Worm (Caenorhabditis elegans): ENCODE results near the gene nonu-1.

The nonu-1 gene

ce11 chrIII:4861744-4862401 lies 12.2 kb upstream of the nonu-1 start, which contains the start of the genes C35D10.10 and C35D10.5:
C35D10.10 (minus strand) TSS chrIII:4861794.
C35D10.5 (plus strand) TSS chrIII:4862351.
- no peak for TF ChIP-seq skn-1 (tag; optimal IDR thresholded peaks at IDR 0.05)
- TF ChIP-seq dpl-1 (GFP tag; optimal IDR thresholded peaks at IDR 0.05) = peak in 2 of 3 experiments; percentile 4 to 17
- TF ChIP-seq irx-1 (tag; optimal IDR thresholded peaks at IDR 0.05) = peak; percentile 33
- peak; percentile 81 for TF ChIP-seq ceh-90 (tag; optimal IDR thresholded peaks at IDR 0.05)
- peak; percentile 48 for TF ChIP-seq nhr-90 (tag; optimal IDR thresholded peaks at IDR 0.05; ENCODE audit: poor library complexity)
- TF ChIP-seq ceh-8 (GFP tag; optimal IDR thresholded peaks at IDR 0.05) = no peak
- peak; percentile 4 for TF ChIP-seq snu-23 (GFP tag; optimal IDR thresholded peaks at IDR 0.05)
- no peak for TF ChIP-seq C04F5.9 (tag; optimal IDR thresholded peaks at IDR 0.05)
- no peak for TF ChIP-seq unc-86 (tag; optimal IDR thresholded peaks at IDR 0.05)
- no peak for TF ChIP-seq grh-1 (GFP tag; IDR thresholded peaks at IDR 0.05)
- TF ChIP-seq nhr-20 (tag; optimal IDR thresholded peaks at IDR 0.05) = peak; percentile 12
- no peak for TF ChIP-seq elt-3 (tag; optimal IDR thresholded peaks at IDR 0.05)
- no peak for TF ChIP-seq unc-98 (GFP tag; IDR thresholded peaks at IDR 0.05)
- no peak for TF ChIP-seq C16A3.4 (tag; optimal IDR thresholded peaks at IDR 0.05)
- TF ChIP-seq ceh-88 (GFP tag; IDR thresholded peaks at IDR 0.05) = no peak
- TF ChIP-seq dsc-1 (tag; optimal IDR thresholded peaks at IDR 0.05) = peak; percentile 7
- TF ChIP-seq tlp-1 (tag; optimal IDR thresholded peaks at IDR 0.05) = no peak
- TF ChIP-seq rnt-1 (tag; optimal IDR thresholded peaks at IDR 0.05) = peak; percentile 8
- TF ChIP-seq egl-13 (tag; optimal IDR thresholded peaks at IDR 0.05) = no peak
- no peak for TF ChIP-seq mab-9 (GFP tag; IDR thresholded peaks at IDR 0.05)
- TF ChIP-seq lsy-2 (tag; optimal IDR thresholded peaks at IDR 0.05) = peak in 1 of 2 experiments; percentile 35
- no peak for TF ChIP-seq blmp-1 (tag; optimal IDR thresholded peaks at IDR 0.05)
- no peak for TF ChIP-seq nhr-76 (tag; optimal IDR thresholded peaks at IDR 0.05)
- no peak for TF ChIP-seq efl-1 (optimal IDR thresholded peaks at IDR 0.05)
- peak in 1 of 2 experiments; percentile 27 for TF ChIP-seq efl-1 (GFP tag; optimal IDR thresholded peaks at IDR 0.05 in 1 of 2)
- TF ChIP-seq lir-3 (tag; optimal IDR thresholded peaks at IDR 0.05; ENCODE audit: poor library complexity) = peak; percentile 62
- TF ChIP-seq C34B4.2 (tag; optimal IDR thresholded peaks at IDR 0.05) = no peak
- no peak for TF ChIP-seq mef-2 (tag; optimal IDR thresholded peaks at IDR 0.05)
- no peak for TF ChIP-seq unc-30 (tag; optimal IDR thresholded peaks at IDR 0.05)
- peak; percentile 42 for TF ChIP-seq nhr-47 (tag; optimal IDR thresholded peaks at IDR 0.05)
- TF ChIP-seq ztf-11 (tag; optimal IDR thresholded peaks at IDR 0.05) = peak in 1 of 2 experiments; percentile 39
- peak; percentile 20 for TF ChIP-seq tbx-2 (tag; optimal IDR thresholded peaks at IDR 0.05)
- TF ChIP-seq nhr-11 (tag; optimal IDR thresholded peaks at IDR 0.05) = no peak
- peak; percentile 34 for TF ChIP-seq nhr-71 (tag; optimal IDR thresholded peaks at IDR 0.05)

- TF ChIP-seq elt-3 (tag; optimal IDR thresholded peaks at IDR 0.05) (no peak), efl-1 (optimal IDR thresholded peaks at IDR 0.05) (no peak), efl-1 (GFP tag; optimal IDR thresholded peaks at IDR 0.05 in 1 of 2) (peak in 1 of 2 experiments; percentile 76)
Measured at ce11 chrIII:4859039-4859438, 9.3 kb upstream of the nonu-1 start, which contains the start of gene C35D10.6. C35D10.6 (plus strand) TSS chrIII:4859339.

ce11 chrIII:4856992-4857391 lies 7.3 kb upstream of the nonu-1 start:
- TF ChIP-seq nhr-28 (tag; optimal IDR thresholded peaks at IDR 0.05) (no peak), alr-1 (tag; optimal IDR thresholded peaks at IDR 0.05; ENCODE audit: borderline replicate concordance) (no peak), ztf-4 (tag; optimal IDR thresholded peaks at IDR 0.05) (no peak), lin-35 (GFP tag; optimal IDR thresholded peaks at IDR 0.05) (no peak), mep-1 (tag; optimal IDR thresholded peaks at IDR 0.05) (no peak), ceh-63 (GFP tag; optimal IDR thresholded peaks at IDR 0.05) (no peak), nhr-85 (tag) (no peak), zip-4 (GFP tag; optimal IDR thresholded peaks at IDR 0.05) (no peak), C34B4.2 (tag; optimal IDR thresholded peaks at IDR 0.05) (no peak)

Measured in whole organism, L1 larva.